Worm (Caenorhabditis elegans) whole organism, L4/young adult: ENCODE measurements around the gene nifk-1.

ENCODE experiments used
- W03F9.2 ChIP-seq: fragments of 150-350 bp; optimal IDR thresholded peaks from 2 replicates; lab custom pipeline; 2014; ENCODE audit warnings: missing biosample characterization, missing genetic modification characterization
- dao-5 ChIP-seq: sonication (generic microtip); optimal IDR thresholded peaks from 2 replicates; lab custom pipeline; 2016; ENCODE audit warnings: missing genotype, missing genetic modification characterization, moderate library complexity, missing compliant biosample characterization
- him-1 ChIP-seq: sonication (generic microtip); optimal IDR thresholded peaks from 2 replicates; lab custom pipeline; 2016; ENCODE audit warnings: missing genotype, missing genetic modification reagents, missing genetic modification characterization, missing compliant biosample characterization

- TF ChIP-seq him-1, result no peak
- TF ChIP-seq dao-5 (tag; lab: Kevin White, UChicago), result no peak
- no peak for TF ChIP-seq W03F9.2 (tag; lab: Kevin White, UChicago)
Observed at ce11 chrIII:4647878-4648277, 45.2 kb downstream of the nifk-1 start, which contains the start of gene T23F11.6.
